Worm (Caenorhabditis elegans) whole organism, L3 larva: ENCODE results near the gene thoc-5.

ENCODE experiments used
- R02D3.7 ChIP-seq: fragments of 150-350 bp; optimal IDR thresholded peaks from 2 replicates; lab custom pipeline; 2014; ENCODE audit warnings: missing biosample characterization, missing genetic modification characterization
- nhr-237 ChIP-seq: fragments of 150-350 bp; optimal IDR thresholded peaks from 2 replicates; lab custom pipeline; 2014; ENCODE audit warnings: missing biosample characterization, missing genetic modification characterization
- nhr-43 ChIP-seq: sonication (generic microtip); optimal IDR thresholded peaks from 2 replicates; lab custom pipeline; 2016; ENCODE audit warnings: mild to moderate bottlenecking, missing genetic modification characterization, missing compliant biosample characterization; ENCODE audit not compliant: poor library complexity, severe bottlenecking
- pha-4 ChIP-seq: fragments of 150-350 bp; optimal IDR thresholded peaks from 2 replicates; lab custom pipeline; 2014; ENCODE audit warnings: missing biosample characterization, missing genetic modification reagents, missing genetic modification characterization
- snpc-4 ChIP-seq: fragments of 150-350 bp; optimal IDR thresholded peaks from 2 replicates; lab custom pipeline; 2014; ENCODE audit warnings: missing biosample characterization, missing genetic modification characterization
- unc-39 ChIP-seq: sonication (generic microtip); optimal IDR thresholded peaks from 4 replicates; lab custom pipeline; 2017; ENCODE audit warnings: missing biosample characterization, missing genetic modification characterization

DNA sequence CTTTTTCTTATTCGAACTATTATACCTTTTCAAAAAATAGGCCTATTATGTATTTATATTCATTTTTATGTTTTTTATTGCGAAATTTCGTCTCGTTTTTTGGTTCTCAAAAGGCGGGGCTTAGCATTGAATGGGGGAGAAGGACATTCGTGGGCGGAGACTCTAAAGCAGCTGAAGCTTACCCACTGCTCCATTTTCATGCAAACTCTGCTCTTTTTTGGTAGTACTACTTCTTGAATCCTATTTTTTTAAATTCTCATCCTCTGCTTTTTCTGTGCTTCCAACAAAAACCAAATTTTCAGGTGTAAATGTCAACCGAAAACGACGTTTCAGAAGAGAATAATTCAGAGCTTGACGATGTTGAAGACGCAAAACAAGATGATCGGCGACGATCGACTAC lies 7.8 kb downstream of the thoc-5 start, which contains the start of gene ZK121.2:
- TF ChIP-seq unc-39 (tag; lab: Kevin White, UChicago) (no peak), pha-4 (tag; lab: Kevin White, UChicago) (no peak), R02D3.7 (tag; lab: Kevin White, UChicago) (no peak), nhr-43 (tag; lab: Kevin White, UChicago) (no peak), snpc-4 (no peak), nhr-237 (tag; lab: Kevin White, UChicago) (no peak)
